Worm (Caenorhabditis elegans) whole organism, L4 larva: ENCODE data around the gene daf-2.
A peak's percentile ranks its signal among the peaks of the same experiment; 100 is the strongest.

Experiments used
- D1046.2 ChIP-seq: fragments of 200-800 bp; sonication (Bioruptor generic); IDR thresholded peaks from 2 replicates; pipeline ENCODE4 v1.3.6; 2022; ENCODE audit warnings: missing genetic modification characterization, missing compliant biosample characterization
- F10B5.3 ChIP-seq: sonication (generic microtip); optimal IDR thresholded peaks from 2 replicates; lab custom pipeline; 2016; ENCODE audit warnings: mild to moderate bottlenecking, missing genetic modification characterization, missing compliant biosample characterization
- F49E8.2 ChIP-seq: sonication (generic microtip); optimal IDR thresholded peaks from 2 replicates; lab custom pipeline; 2016; ENCODE audit warnings: missing compliant biosample characterization, mild to moderate bottlenecking, missing genetic modification characterization, borderline replicate concordance
- Y105C5A.15 ChIP-seq: fragments of 200-800 bp; sonication (Bioruptor generic); IDR thresholded peaks from 2 replicates; pipeline ENCODE4 v1.3.6; 2022; ENCODE audit warnings: missing genetic modification characterization, missing compliant biosample characterization
- Y48G9A.11 ChIP-seq: fragments of 200-800 bp; sonication (Bioruptor generic); IDR thresholded peaks from 2 replicates; pipeline ENCODE4 v1.3.6; 2022; ENCODE audit warnings: missing genetic modification reagents, missing genetic modification characterization, missing compliant biosample characterization
- Y5F2A.4 ChIP-seq: fragments of 200-800 bp; sonication (Bioruptor generic); optimal IDR thresholded peaks from 2 replicates; lab custom pipeline; 2018; ENCODE audit warnings: mild to moderate bottlenecking, missing genetic modification characterization, missing compliant biosample characterization
- ZK546.5 ChIP-seq, 2 experiments: sonication (generic microtip); optimal IDR thresholded peaks; 2 replicates each; lab custom pipeline; 2017; ENCODE audit warnings: missing biosample characterization in 2 of 2, missing genetic modification characterization in 2 of 2
- ama-1 ChIP-seq: fragments of 150-350 bp; optimal IDR thresholded peaks from 2 replicates; lab custom pipeline; 2014; ENCODE audit warnings: inconsistent platforms, mixed read lengths
- ceh-20 ChIP-seq: fragments of 200-800 bp; sonication (Bioruptor generic); IDR thresholded peaks from 2 replicates; pipeline ENCODE4 v1.3.6; 2022; ENCODE audit warnings: missing genetic modification reagents, missing genetic modification characterization, missing compliant biosample characterization
- ceh-28 ChIP-seq: fragments of 150-350 bp; optimal IDR thresholded peaks from 2 replicates; lab custom pipeline; 2014; ENCODE audit warnings: missing biosample characterization, missing genetic modification reagents, missing genetic modification characterization
- ceh-44 ChIP-seq: fragments of 200-800 bp; sonication (Bioruptor generic); IDR thresholded peaks from 2 replicates; pipeline ENCODE4 v1.3.6; 2022; ENCODE audit warnings: missing genetic modification reagents, missing genetic modification characterization, missing compliant biosample characterization
- ceh-62 ChIP-seq: sonication (generic microtip); optimal IDR thresholded peaks from 2 replicates; lab custom pipeline; 2017; ENCODE audit warnings: missing biosample characterization, missing genetic modification characterization
- cey-2 ChIP-seq: sonication (generic microtip); optimal IDR thresholded peaks from 3 replicates; lab custom pipeline; 2017; ENCODE audit warnings: missing genetic modification characterization, mild to moderate bottlenecking, missing compliant biosample characterization, antibody characterized with exemption, borderline replicate concordance; ENCODE audit not compliant: insufficient read depth
- daf-12 ChIP-seq: fragments of 150-350 bp; optimal IDR thresholded peaks from 2 replicates; lab custom pipeline; 2014; ENCODE audit warnings: missing biosample characterization, missing genetic modification reagents, missing genetic modification characterization
- daf-16 ChIP-seq, 3 experiments: sonication (generic microtip); optimal IDR thresholded peaks; 2 replicates each; lab custom pipeline; 2016 to 2017; ENCODE audit warnings: missing genetic modification characterization in 3 of 3, missing genetic modification reagents in 3 of 3, mild to moderate bottlenecking in 2 of 3, missing compliant biosample characterization in 2 of 3, missing biosample characterization in 1 of 3, moderate library complexity in 1 of 3
- daf-8 ChIP-seq: fragments of 200-800 bp; sonication (Bioruptor generic); IDR thresholded peaks from 2 replicates; pipeline ENCODE4 v1.3.6; 2022; ENCODE audit warnings: missing genetic modification characterization, missing compliant biosample characterization
- dmd-6 ChIP-seq: fragments of 200-800 bp; sonication (Bioruptor generic); IDR thresholded peaks from 2 replicates; pipeline ENCODE4 v1.3.6; 2022; ENCODE audit warnings: missing genetic modification reagents, missing genetic modification characterization, missing compliant biosample characterization
- dmd-8 ChIP-seq: fragments of 200-800 bp; sonication (Bioruptor generic); IDR thresholded peaks from 2 replicates; pipeline ENCODE4 v1.3.6; 2022; ENCODE audit warnings: missing genetic modification characterization, missing compliant biosample characterization
- hlh-11 ChIP-seq: fragments of 200-800 bp; sonication (Bioruptor generic); optimal IDR thresholded peaks from 2 replicates; lab custom pipeline; 2018; ENCODE audit warnings: mild to moderate bottlenecking, missing genetic modification characterization, missing compliant biosample characterization
- hlh-30 ChIP-seq: sonication (generic microtip); optimal IDR thresholded peaks from 2 replicates; lab custom pipeline; 2017; ENCODE audit warnings: antibody characterized with exemption, mild to moderate bottlenecking, missing genetic modification characterization, missing compliant biosample characterization; ENCODE audit not compliant: insufficient read depth
- jun-1 ChIP-seq: fragments of 150-350 bp; optimal IDR thresholded peaks from 2 replicates; lab custom pipeline; 2014; ENCODE audit warnings: missing biosample characterization, missing genetic modification reagents, missing genetic modification characterization
- lim-7 ChIP-seq: fragments of 200-800 bp; sonication (Bioruptor generic); IDR thresholded peaks from 2 replicates; pipeline ENCODE4 v1.3.6; 2022; ENCODE audit warnings: missing genetic modification characterization, missing compliant biosample characterization
- lin-1 ChIP-seq: fragments of 200-800 bp; sonication (Bioruptor generic); IDR thresholded peaks from 2 replicates; pipeline ENCODE4 v1.3.6; 2022; ENCODE audit warnings: missing genetic modification reagents, missing genetic modification characterization, missing compliant biosample characterization
- lin-29 ChIP-seq: fragments of 200-800 bp; sonication (Bioruptor generic); IDR thresholded peaks from 2 replicates; pipeline ENCODE4 v1.3.6; 2022; ENCODE audit warnings: missing genetic modification reagents, missing genetic modification characterization, missing compliant biosample characterization
- lin-39 ChIP-seq: fragments of 150-350 bp; optimal IDR thresholded peaks from 2 replicates; lab custom pipeline; 2014; ENCODE audit warnings: missing biosample characterization, missing genetic modification reagents, missing genetic modification characterization
- lsy-2 ChIP-seq, 2 experiments: fragments of 150-350 bp in 1 of 2; sonication (generic microtip) in 1 of 2; optimal IDR thresholded peaks; 2 replicates each; lab custom pipeline; 2014 to 2017; ENCODE audit warnings: missing biosample characterization in 2 of 2, missing genetic modification characterization in 2 of 2
- madf-5 ChIP-seq, 2 experiments: fragments of 200-800 bp; sonication (Bioruptor generic); IDR thresholded peaks; 2 replicates each; pipeline ENCODE4 v1.3.6; 2022; ENCODE audit warnings: missing compliant biosample characterization in 2 of 2, missing genetic modification characterization in 2 of 2
- mdl-1 ChIP-seq, 2 experiments: fragments of 150-350 bp in 1 of 2; sonication (generic microtip) in 1 of 2; optimal IDR thresholded peaks; 2 replicates each; lab custom pipeline; 2014 to 2017; ENCODE audit warnings: missing biosample characterization in 2 of 2, missing genetic modification characterization in 2 of 2
- mdt-29 ChIP-seq: fragments of 200-800 bp; sonication (Bioruptor generic); IDR thresholded peaks from 2 replicates; pipeline ENCODE4 v1.3.6; 2022; ENCODE audit warnings: missing genetic modification reagents, missing genetic modification characterization, missing compliant biosample characterization
- mep-1 ChIP-seq: fragments of 150-350 bp; sonication (generic microtip); optimal IDR thresholded peaks from 3 replicates; lab custom pipeline; 2014; ENCODE audit warnings: missing biosample characterization, missing genetic modification characterization
- mes-2 ChIP-seq: sonication (generic microtip); optimal IDR thresholded peaks from 2 replicates; lab custom pipeline; 2016; ENCODE audit warnings: missing genotype, mild to moderate bottlenecking, missing genetic modification characterization, missing compliant biosample characterization; ENCODE audit not compliant: poor library complexity, severe bottlenecking
- nhr-11 ChIP-seq: fragments of 150-350 bp; optimal IDR thresholded peaks from 2 replicates; lab custom pipeline; 2014; ENCODE audit warnings: missing biosample characterization, missing genetic modification characterization
- nhr-237 ChIP-seq: sonication (generic microtip); optimal IDR thresholded peaks from 2 replicates; lab custom pipeline; 2017; ENCODE audit warnings: missing biosample characterization, missing genetic modification characterization
- nhr-25 ChIP-seq: sonication (generic microtip); optimal IDR thresholded peaks from 2 replicates; lab custom pipeline; 2017; ENCODE audit warnings: missing genetic modification characterization, mild to moderate bottlenecking, missing compliant biosample characterization, antibody characterized with exemption, moderate library complexity, borderline replicate concordance; ENCODE audit not compliant: insufficient read depth
- nhr-28 ChIP-seq: fragments of 150-350 bp; optimal IDR thresholded peaks from 2 replicates; lab custom pipeline; 2014; ENCODE audit warnings: missing biosample characterization, missing genetic modification characterization
- nhr-41 ChIP-seq: fragments of 200-800 bp; sonication (Bioruptor generic); IDR thresholded peaks from 2 replicates; pipeline ENCODE4 v1.3.6; 2022; ENCODE audit warnings: missing genetic modification reagents, missing genetic modification characterization, missing compliant biosample characterization
- nhr-77 ChIP-seq: fragments of 150-350 bp; optimal IDR thresholded peaks from 2 replicates; lab custom pipeline; 2014; ENCODE audit warnings: missing biosample characterization, missing genetic modification characterization
- pha-4 ChIP-seq, 2 experiments: fragments of 150-350 bp in 1 of 2; fragments of 200-800 bp in 1 of 2; sonication (Bioruptor generic) in 1 of 2; IDR thresholded peaks in 1 of 2; optimal IDR thresholded peaks in 1 of 2; 2 replicates each; pipeline versions ENCODE4 v1.3.6 to Lab custom; 2014 to 2022; ENCODE audit warnings: missing genetic modification characterization in 2 of 2, missing genetic modification reagents in 2 of 2, missing biosample characterization in 1 of 2, missing compliant biosample characterization in 1 of 2
- php-3 ChIP-seq: fragments of 200-800 bp; sonication (Bioruptor generic); IDR thresholded peaks from 2 replicates; pipeline ENCODE4 v1.3.6; 2022; ENCODE audit warnings: missing genetic modification reagents, missing genetic modification characterization, missing compliant biosample characterization
- pqm-1 ChIP-seq: sonication (generic microtip); optimal IDR thresholded peaks from 2 replicates; lab custom pipeline; 2017; ENCODE audit warnings: missing biosample characterization, missing genetic modification characterization
- set-16 ChIP-seq: fragments of 200-800 bp; sonication (Bioruptor generic); IDR thresholded peaks from 2 replicates; pipeline ENCODE4 v1.3.6; 2022; ENCODE audit warnings: missing genetic modification reagents, missing genetic modification characterization, missing compliant biosample characterization
- spr-3 ChIP-seq: fragments of 200-800 bp; sonication (Bioruptor generic); optimal IDR thresholded peaks from 2 replicates; lab custom pipeline; 2018; ENCODE audit warnings: mild to moderate bottlenecking, missing genetic modification characterization, missing compliant biosample characterization
- unc-62 ChIP-seq, 3 experiments: fragments of 150-350 bp in 1 of 3; sonication (generic microtip); optimal IDR thresholded peaks in 2 of 3; peaks in 1 of 3; 1 replicate in 1 of 3; 2 replicates in 2 of 3; lab custom pipeline; 2014 to 2017; ENCODE audit warnings: missing biosample characterization in 3 of 3, missing genetic modification characterization in 3 of 3, missing genetic modification reagents in 3 of 3, missing genotype in 1 of 3
- zfp-2 ChIP-seq: sonication (generic microtip); optimal IDR thresholded peaks from 2 replicates; lab custom pipeline; 2016; ENCODE audit warnings: mild to moderate bottlenecking, missing genetic modification characterization, missing compliant biosample characterization
- zip-11 ChIP-seq: fragments of 200-800 bp; sonication (Bioruptor generic); IDR thresholded peaks from 2 replicates; pipeline ENCODE4 v1.3.6; 2022; ENCODE audit warnings: missing genetic modification characterization, missing compliant biosample characterization
- zip-2 ChIP-seq: fragments of 150-350 bp; optimal IDR thresholded peaks from 2 replicates; lab custom pipeline; 2014; ENCODE audit warnings: missing biosample characterization, missing genetic modification characterization
- ztf-7 ChIP-seq: fragments of 150-350 bp; optimal IDR thresholded peaks from 2 replicates; lab custom pipeline; 2014; ENCODE audit warnings: missing biosample characterization, missing genetic modification characterization

Gene daf-2

DNA sequence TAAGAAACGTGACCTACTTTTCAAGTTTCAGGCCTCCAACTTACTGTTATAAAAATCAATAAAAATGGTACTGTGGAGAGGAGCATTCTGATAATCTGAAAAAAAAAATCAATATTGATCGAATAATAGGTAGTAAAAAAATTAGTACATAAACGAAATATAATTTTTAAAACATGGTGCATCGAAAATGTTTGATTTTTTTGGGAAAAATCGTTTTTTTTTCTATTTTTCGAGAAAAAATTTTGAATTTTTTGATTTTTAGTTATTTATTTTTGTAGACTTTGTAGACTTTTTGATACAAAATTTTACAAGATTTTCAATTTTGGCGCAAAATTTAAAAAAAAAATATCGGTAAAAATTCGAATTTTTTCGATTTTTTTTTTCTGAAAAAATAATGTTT is 6.4 kb upstream of the daf-2 start, which contains the start of gene cutl-25:
cutl-25 (minus strand) TSS at position 101 of the 400 bp plus-strand sequence.
- TF ChIP-seq ceh-28: peak; percentile 42
- TF ChIP-seq ceh-20: no peak
- TF ChIP-seq spr-3 (GFP tag; lab: Kevin White, UChicago): no peak
- no peak for TF ChIP-seq unc-62 (GFP tag; optimal IDR thresholded peaks at IDR 0.05 in 1 of 2; lab: Kevin White, UChicago)
- no peak for TF ChIP-seq unc-62 (tag; optimal IDR thresholded peaks at IDR 0.05; lab: Kevin White, UChicago)
- no peak for TF ChIP-seq pqm-1 (tag; lab: Kevin White, UChicago)
- no peak for TF ChIP-seq set-16 (GFP tag; lab: Robert Waterston, UW)
- TF ChIP-seq mdl-1 (tag; optimal IDR thresholded peaks at IDR 0.05; lab: Kevin White, UChicago): no peak
- TF ChIP-seq lin-1 (GFP tag; lab: Robert Waterston, UW): no peak

- TF ChIP-seq zip-11 (GFP tag; lab: Robert Waterston, UW) (no peak), madf-5 (GFP tag; IDR thresholded peaks at IDR 0.05; lab: Robert Waterston, UW) (no peak), Y5F2A.4 (GFP tag; lab: Kevin White, UChicago) (no peak), dmd-8 (GFP tag; lab: Robert Waterston, UW) (no peak), nhr-11 (peak; percentile 55), lin-29 (GFP tag; lab: Robert Waterston, UW) (no peak), daf-8 (GFP tag; lab: Robert Waterston, UW) (no peak), D1046.2 (GFP tag; lab: Robert Waterston, UW) (no peak), nhr-77 (tag; lab: Kevin White, UChicago) (peak; percentile 56), Y105C5A.15 (GFP tag; lab: Robert Waterston, UW) (no peak), zip-2 (tag; lab: Kevin White, UChicago) (no peak), jun-1 (no peak), ZK546.5 (tag; optimal IDR thresholded peaks at IDR 0.05; lab: Kevin White, UChicago) (no peak), F10B5.3 (no peak), cey-2 (no peak), mes-2 (no peak), lsy-2 (tag; optimal IDR thresholded peaks at IDR 0.05; lab: Kevin White, UChicago) (peak in 1 of 2 experiments; percentile 67), zfp-2 (no peak), dmd-6 (GFP tag; lab: Robert Waterston, UW) (peak; percentile 49), daf-12 (tag; lab: Kevin White, UChicago) (no peak), ztf-7 (tag; lab: Kevin White, UChicago) (no peak), mdt-29 (GFP tag; lab: Robert Waterston, UW) (no peak), nhr-25 (tag; lab: Kevin White, UChicago) (peak; percentile 55), hlh-11 (tag; lab: Kevin White, UChicago) (peak; percentile 78), unc-62 (GFP tag; optimal IDR thresholded peaks at IDR 0.05 in 1 of 2; lab: Kevin White, UChicago) (peak in 1 of 2 experiments; percentile 99), unc-62 (tag; optimal IDR thresholded peaks at IDR 0.05; lab: Kevin White, UChicago) (no peak), php-3 (GFP tag; lab: Robert Waterston, UW) (no peak), F49E8.2 (tag; lab: Kevin White, UChicago) (no peak), lin-39 (no peak), Y48G9A.11 (GFP tag; lab: Robert Waterston, UW) (no peak), nhr-237 (tag; lab: Kevin White, UChicago) (no peak), mdl-1 (tag; optimal IDR thresholded peaks at IDR 0.05; lab: Kevin White, UChicago) (peak; percentile 33 to 91), pha-4 (GFP tag; IDR thresholded peaks at IDR 0.05; lab: Robert Waterston, UW) (no peak), pha-4 (tag; optimal IDR thresholded peaks at IDR 0.05; lab: Kevin White, UChicago) (peak; percentile 31), nhr-28 (tag; lab: Kevin White, UChicago) (peak; percentile 84), lim-7 (GFP tag; lab: Robert Waterston, UW) (no peak), daf-16 (GFP tag; optimal IDR thresholded peaks at IDR 0.05; lab: Kevin White, UChicago) (no peak), daf-16 (tag; optimal IDR thresholded peaks at IDR 0.05; lab: Kevin White, UChicago) (peak; percentile 65), ceh-62 (tag; lab: Kevin White, UChicago) (no peak), hlh-30 (tag; lab: Kevin White, UChicago) (peak; percentile 95), nhr-41 (no peak), ceh-44 (GFP tag; lab: Robert Waterston, UW) (no peak), ama-1 (lab: Kevin White, UChicago) (no peak), mep-1 (tag; lab: Kevin White, UChicago) (peak; percentile 81)
Observed at ce11 chrIII:3037346-3037745, 3.3 kb downstream of the daf-2 start.
